Fruit fly (Drosophila melanogaster): Measurements from ENCODE around the gene CG31441.

CG31441 gene

DNA sequence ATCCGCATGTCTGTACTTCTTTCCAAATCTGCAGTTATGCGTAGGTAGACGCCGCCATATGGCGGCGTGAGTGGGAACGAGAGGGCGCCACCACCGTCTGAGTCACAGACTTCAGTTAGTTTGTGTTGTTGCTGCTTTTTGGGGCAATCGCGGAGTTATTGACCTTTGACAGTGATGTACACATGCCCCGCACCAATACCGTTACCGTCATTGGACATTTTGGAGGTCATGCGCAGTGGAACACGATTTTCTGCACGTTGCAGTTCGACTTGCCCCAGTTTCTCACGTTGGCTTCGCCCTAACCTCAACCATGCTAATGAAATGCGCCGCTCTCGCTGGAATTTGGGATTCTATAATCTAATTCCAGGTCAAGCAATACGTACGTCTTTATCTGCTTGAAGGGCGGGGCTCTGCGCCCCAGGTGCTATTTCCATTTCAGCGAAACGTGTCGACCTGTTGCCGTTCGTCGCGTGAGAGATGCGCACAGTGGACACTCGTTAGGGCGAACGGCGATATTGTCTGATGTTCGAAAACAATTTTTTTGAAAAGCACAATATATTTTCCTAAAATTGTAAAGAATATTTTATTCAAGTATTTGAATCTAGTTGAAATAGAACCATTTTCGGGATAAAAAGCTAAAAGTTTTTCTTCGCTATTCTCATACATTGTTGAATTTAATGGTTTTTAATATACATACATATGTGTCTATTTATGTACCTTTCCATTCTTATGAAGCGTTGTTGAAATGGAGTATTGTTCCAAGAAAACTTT is 24.6 kb upstream of the CG31441 start (continued):
- peak; percentile 36 for TF ChIP-seq ATbp (GFP tag; optimal IDR thresholded peaks at IDR 0.05)
- no peak for TF ChIP-seq CkIIα-i1 (GFP tag; IDR thresholded peaks at IDR 0.05)
- no peak for TF ChIP-seq CG4328 (GFP tag; optimal IDR thresholded peaks at IDR 0.05)
- no peak for TF ChIP-seq Gsc (GFP tag; IDR thresholded peaks at IDR 0.05)
- peak; percentile 80 for TF ChIP-seq CG1647 (GFP tag; optimal IDR thresholded peaks at IDR 0.05)
- TF ChIP-seq CG17328 (GFP tag; IDR thresholded peaks at IDR 0.05): peak; percentile 78
- TF ChIP-seq ken (GFP tag; IDR thresholded peaks at IDR 0.05): peak; percentile 78
- peak; percentile 49 for TF ChIP-seq exex (tag; optimal IDR thresholded peaks at IDR 0.05)
- TF ChIP-seq HLH4C (GFP tag; IDR thresholded peaks at IDR 0.05; ENCODE audit: partially characterized antibody): 0 out of 3 replicates have a peak, but pooled peaks have one; percentile 24
- no peak for TF ChIP-seq ato (GFP tag; IDR thresholded peaks at IDR 0.05; ENCODE audit: partially characterized antibody)
- peak; percentile 57 for TF ChIP-seq YL-1 (GFP tag; optimal IDR thresholded peaks at IDR 0.05)
- TF ChIP-seq kah (GFP tag; optimal IDR thresholded peaks at IDR 0.05): peak; percentile 87
- 0 out of 2 replicates have a peak, but pooled peaks have one; percentile 36 for TF ChIP-seq CG1024 (GFP tag; IDR thresholded peaks at IDR 0.05)
- peak; percentile 57 for TF ChIP-seq CG10209 (GFP tag; optimal IDR thresholded peaks at IDR 0.05)
- TF ChIP-seq Sry-δ (GFP tag; optimal IDR thresholded peaks at IDR 0.05): peak; percentile 34
- peak; percentile 6 for TF ChIP-seq cato (GFP tag; optimal IDR thresholded peaks at IDR 0.05; ENCODE audit: borderline replicate concordance)
- TF ChIP-seq dan (GFP tag; IDR thresholded peaks at IDR 0.05): no peak
- peak; percentile 56 for TF ChIP-seq CG5180 (GFP tag; optimal IDR thresholded peaks at IDR 0.05)
- no peak for TF ChIP-seq lov (optimal IDR thresholded peaks at IDR 0.05)
- TF ChIP-seq lov (GFP tag; IDR thresholded peaks at IDR 0.05): peak; percentile 71; the same call in 1 of the 3 replicates
- no peak for TF ChIP-seq CrebB (tag; optimal IDR thresholded peaks at IDR 0.05)
- peak; percentile 61 for TF ChIP-seq PHDP (tag; optimal IDR thresholded peaks at IDR 0.05)
- TF ChIP-seq CG1603 (tag; optimal IDR thresholded peaks at IDR 0.05): peak; percentile 63
- TF ChIP-seq C15 (GFP tag; IDR thresholded peaks at IDR 0.05): peak; percentile 54; the same call in 1 of the 3 replicates
- no peak for TF ChIP-seq pan (optimal IDR thresholded peaks at IDR 0.05)
- peak in 1 of 2 experiments; percentile 75 for TF ChIP-seq pan (GFP tag; optimal IDR thresholded peaks at IDR 0.05 in 1 of 2, IDR thresholded peaks at IDR 0.05 in 1 of 2)
- peak; percentile 34 for TF ChIP-seq pros (GFP tag; optimal IDR thresholded peaks at IDR 0.05)
- TF ChIP-seq CG31441 (GFP tag; IDR thresholded peaks at IDR 0.05): peak; percentile 62
- TF ChIP-seq pum (GFP tag; optimal IDR thresholded peaks at IDR 0.05): peak; percentile 67
- TF ChIP-seq Mad (GFP tag; optimal IDR thresholded peaks at IDR 0.05): peak; percentile 65
- TF ChIP-seq CG9727 (GFP tag; optimal IDR thresholded peaks at IDR 0.05): peak; percentile 61
- peak; percentile 53 for TF ChIP-seq Sox100B (GFP tag; optimal IDR thresholded peaks at IDR 0.05)
- TF ChIP-seq Nf-YA (GFP tag; IDR thresholded peaks at IDR 0.05): peak; percentile 56
- TF ChIP-seq CG32772 (GFP tag; IDR thresholded peaks at IDR 0.05): peak; percentile 61
- TF ChIP-seq CG30431 (GFP tag; optimal IDR thresholded peaks at IDR 0.05): peak; percentile 32
- TF ChIP-seq sisA (GFP tag; IDR thresholded peaks at IDR 0.05): peak; percentile 81
- TF ChIP-seq CG1832 (GFP tag; optimal IDR thresholded peaks at IDR 0.05): peak; percentile 43
- peak; percentile 62 for TF ChIP-seq seq (GFP tag; IDR thresholded peaks at IDR 0.05)
- peak in 1 of 2 experiments; percentile 17 for TF ChIP-seq insv (GFP tag; optimal IDR thresholded peaks at IDR 0.05)
- TF ChIP-seq phol (tag; optimal IDR thresholded peaks at IDR 0.05): peak; percentile 64
- peak; percentile 37 for TF ChIP-seq NC2α (GFP tag; optimal IDR thresholded peaks at IDR 0.05)
- peak; percentile 23 for TF ChIP-seq CG10654 (GFP tag; optimal IDR thresholded peaks at IDR 0.05)
- no peak for TF ChIP-seq CG31365 (tag; optimal IDR thresholded peaks at IDR 0.05)
- TF ChIP-seq CG9437 (GFP tag; optimal IDR thresholded peaks at IDR 0.05): peak; percentile 37
- TF ChIP-seq zfh1 (GFP tag; IDR thresholded peaks at IDR 0.05): peak; percentile 82
- peak; percentile 65 for TF ChIP-seq Antp (GFP tag; optimal IDR thresholded peaks at IDR 0.05)
- peak; percentile 78 to 86 for TF ChIP-seq dpn (GFP tag; optimal IDR thresholded peaks at IDR 0.05)
- no peak for TF ChIP-seq CG4707 (GFP tag; optimal IDR thresholded peaks at IDR 0.05)
- peak; percentile 69 for TF ChIP-seq CG9215 (GFP tag; IDR thresholded peaks at IDR 0.05)

All from whole organism, embryonic.